Fruit fly (Drosophila melanogaster): ENCODE results near the gene Plap.

DNA sequence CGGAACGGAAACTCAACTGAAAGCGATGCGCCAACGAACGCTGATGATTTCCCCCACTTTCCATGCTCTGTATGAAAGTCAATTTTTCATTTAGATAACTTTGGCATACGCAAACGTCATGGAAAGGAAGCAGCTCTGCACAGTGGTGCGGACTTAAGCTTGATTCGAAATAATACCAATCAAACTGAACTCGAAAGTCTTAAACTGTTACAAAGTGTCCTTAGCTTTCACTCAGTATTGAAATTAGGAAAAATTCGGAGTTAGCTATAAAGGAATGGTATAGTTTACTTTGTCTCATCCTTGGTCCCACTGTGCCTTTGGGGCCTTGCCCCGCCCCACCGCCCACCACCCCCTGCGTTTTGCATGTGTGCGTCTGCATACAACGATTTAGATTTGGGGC, 37.3 kb upstream of the Plap start:
- TF ChIP-seq psq (optimal IDR thresholded peaks at IDR 0.05): no peak
- TF ChIP-seq h (optimal IDR thresholded peaks at IDR 0.05): no peak
- no peak for TF ChIP-seq Sin3A (optimal IDR thresholded peaks at IDR 0.05)
- no peak for TF ChIP-seq ttk (optimal IDR thresholded peaks at IDR 0.05)
- no peak for TF ChIP-seq insv (optimal IDR thresholded peaks at IDR 0.05)
